Worm (Caenorhabditis elegans) whole organism, L3 larva: Measurements from ENCODE around the gene unc-96.

ENCODE experiments used
- ama-1 ChIP-seq: fragments of 150-350 bp; optimal IDR thresholded peaks from 2 replicates; lab custom pipeline; 2018
- elt-1 ChIP-seq: fragments of 150-350 bp; optimal IDR thresholded peaks from 2 replicates; lab custom pipeline; 2014; ENCODE audit warnings: missing biosample characterization, missing genetic modification characterization
- fkh-10 ChIP-seq: sonication (generic microtip); optimal IDR thresholded peaks from 2 replicates; lab custom pipeline; 2017; ENCODE audit warnings: missing biosample characterization, missing genetic modification reagents, missing genetic modification characterization
- fkh-2 ChIP-seq: fragments of 150-350 bp; optimal IDR thresholded peaks from 2 replicates; lab custom pipeline; 2014; ENCODE audit warnings: missing biosample characterization, missing genetic modification reagents, missing genetic modification characterization
- jun-1 ChIP-seq: fragments of 150-350 bp; optimal IDR thresholded peaks from 2 replicates; lab custom pipeline; 2014; ENCODE audit warnings: missing biosample characterization, missing genetic modification reagents, missing genetic modification characterization
- lin-39 ChIP-seq: fragments of 150-350 bp; optimal IDR thresholded peaks from 2 replicates; lab custom pipeline; 2018; ENCODE audit warnings: missing biosample characterization, missing genetic modification reagents, missing genetic modification characterization
- mdl-1 ChIP-seq: fragments of 150-350 bp; optimal IDR thresholded peaks from 2 replicates; lab custom pipeline; 2014; ENCODE audit warnings: missing biosample characterization, missing genetic modification characterization
- nhr-12 ChIP-seq: fragments of 150-350 bp; optimal IDR thresholded peaks from 2 replicates; lab custom pipeline; 2014; ENCODE audit warnings: missing biosample characterization, missing genetic modification characterization
- nhr-23 ChIP-seq: fragments of 150-350 bp; optimal IDR thresholded peaks from 2 replicates; lab custom pipeline; 2014; ENCODE audit warnings: missing biosample characterization, missing genetic modification reagents, missing genetic modification characterization
- pqm-1 ChIP-seq: fragments of 150-350 bp; optimal IDR thresholded peaks from 2 replicates; lab custom pipeline; 2017; ENCODE audit warnings: missing biosample characterization, missing genetic modification characterization, inconsistent platforms
- snpc-4 ChIP-seq: fragments of 150-350 bp; optimal IDR thresholded peaks from 2 replicates; lab custom pipeline; 2014; ENCODE audit warnings: missing biosample characterization, missing genetic modification characterization
- unc-39 ChIP-seq: sonication (generic microtip); optimal IDR thresholded peaks from 4 replicates; lab custom pipeline; 2017; ENCODE audit warnings: missing biosample characterization, missing genetic modification characterization
- unc-62 ChIP-seq: fragments of 150-350 bp; sonication (generic microtip); optimal IDR thresholded peaks from 4 replicates; lab custom pipeline; 2014; ENCODE audit warnings: missing biosample characterization, missing genetic modification reagents, missing genetic modification characterization
- ztf-11 ChIP-seq: fragments of 150-350 bp; optimal IDR thresholded peaks from 2 replicates; lab custom pipeline; 2014; ENCODE audit warnings: missing biosample characterization, missing genetic modification characterization

DNA sequence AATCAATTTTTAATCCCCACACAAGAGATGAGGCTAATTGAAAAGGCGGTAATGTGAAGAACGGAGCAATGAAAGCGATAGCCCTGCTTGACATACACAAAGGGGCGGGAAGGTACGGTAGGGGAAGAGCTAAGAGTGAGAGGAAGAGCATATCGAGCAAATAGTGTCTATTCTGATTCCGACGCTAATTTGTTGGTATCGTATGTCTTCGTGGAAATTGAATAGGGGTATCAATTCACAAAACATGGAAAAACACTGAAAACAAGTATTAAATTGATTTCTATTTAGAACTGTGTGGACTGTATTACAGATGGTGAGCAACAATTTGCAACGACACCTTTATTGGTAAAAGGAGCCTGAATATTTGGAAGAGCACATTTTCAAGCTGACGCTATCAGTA, 15.8 kb upstream of the unc-96 start, which contains the start of gene pha-2:
- no peak for TF ChIP-seq ztf-11 (tag; lab: Kevin White, UChicago)
- TF ChIP-seq fkh-10 (GFP tag; lab: Kevin White, UChicago) = no peak
- no peak for TF ChIP-seq pqm-1 (tag; lab: Kevin White, UChicago)
- TF ChIP-seq unc-39 (tag; lab: Kevin White, UChicago) = no peak
- no peak for TF ChIP-seq jun-1 (tag; lab: Kevin White, UChicago)
- no peak for TF ChIP-seq mdl-1 (tag; lab: Kevin White, UChicago)
- no peak for TF ChIP-seq unc-62 (GFP tag; lab: Kevin White, UChicago)
- TF ChIP-seq ama-1 (lab: Kevin White, UChicago) = no peak
- no peak for TF ChIP-seq lin-39 (tag; lab: Kevin White, UChicago)
- TF ChIP-seq snpc-4 (tag; lab: Kevin White, UChicago) = no peak
- TF ChIP-seq fkh-2 (tag; lab: Kevin White, UChicago) = no peak
- TF ChIP-seq nhr-23 (tag; lab: Kevin White, UChicago) = no peak
- TF ChIP-seq nhr-12 = no peak
- TF ChIP-seq elt-1 (tag; lab: Kevin White, UChicago) = no peak
